Fruit fly (Drosophila melanogaster): ENCODE data around the gene ppl.
A peak's percentile ranks its signal among the peaks of the same experiment; 100 is the strongest.

Gene ppl

dm6 chr3L:21259257-21259656 lies 22.0 kb downstream of the ppl start:
- TF ChIP-seq CG4496 (GFP tag; IDR thresholded peaks at IDR 0.05) (peak; percentile 41; the same call in 1 of the 3 replicates), Ets98B (GFP tag; IDR thresholded peaks at IDR 0.05) (peak; percentile 34; the same call in 1 of the 2 replicates), EcR (GFP tag; optimal IDR thresholded peaks at IDR 0.05) (no peak), Pif1B (GFP tag; optimal IDR thresholded peaks at IDR 0.05) (no peak), CG17806 (tag; optimal IDR thresholded peaks at IDR 0.05) (no peak), CG12605 (GFP tag; IDR thresholded peaks at IDR 0.05) (no peak), CG15710 (tag; optimal IDR thresholded peaks at IDR 0.05) (no peak), rn (GFP tag; IDR thresholded peaks at IDR 0.05) (no peak), CG9948 (tag; optimal IDR thresholded peaks at IDR 0.05) (no peak), CG32121 (GFP tag; IDR thresholded peaks at IDR 0.05) (peak; percentile 60), CG8301 (tag; optimal IDR thresholded peaks at IDR 0.05) (peak; percentile 44), CG14655 (GFP tag; optimal IDR thresholded peaks at IDR 0.05) (no peak), gl (tag; optimal IDR thresholded peaks at IDR 0.05) (no peak), CG8159 (tag; optimal IDR thresholded peaks at IDR 0.05) (no peak), CG34367 (tag; optimal IDR thresholded peaks at IDR 0.05) (no peak), fd96Ca (GFP tag; IDR thresholded peaks at IDR 0.05) (peak; percentile 64; the same call in 2 of the 3 replicates)

- TF ChIP-seq Ets98B (GFP tag; IDR thresholded peaks at IDR 0.05) = no peak
- no peak for TF ChIP-seq D1 (tag; optimal IDR thresholded peaks at IDR 0.05)
- TF ChIP-seq CG17806 (tag; optimal IDR thresholded peaks at IDR 0.05) = no peak
- no peak for TF ChIP-seq CG10348 (GFP tag; IDR thresholded peaks at IDR 0.05)
- no peak for TF ChIP-seq CG14655 (GFP tag; optimal IDR thresholded peaks at IDR 0.05)
- no peak for TF ChIP-seq EcR (GFP tag; optimal IDR thresholded peaks at IDR 0.05)
- TF ChIP-seq rn (GFP tag; IDR thresholded peaks at IDR 0.05) = no peak
- no peak for TF ChIP-seq gl (tag; optimal IDR thresholded peaks at IDR 0.05)
- TF ChIP-seq Snoo (tag; optimal IDR thresholded peaks at IDR 0.05) = no peak
- TF ChIP-seq CG8159 (tag; optimal IDR thresholded peaks at IDR 0.05) = no peak
- no peak for TF ChIP-seq CG15710 (tag; optimal IDR thresholded peaks at IDR 0.05)
- TF ChIP-seq fd96Ca (GFP tag; IDR thresholded peaks at IDR 0.05) = no peak
- TF ChIP-seq CG8301 (tag; optimal IDR thresholded peaks at IDR 0.05) = no peak
- TF ChIP-seq Pif1A (GFP tag; optimal IDR thresholded peaks at IDR 0.05) = no peak
- no peak for TF ChIP-seq CG32121 (GFP tag; IDR thresholded peaks at IDR 0.05)
Measured at dm6 chr3L:21257731-21258130, 23.6 kb downstream of the ppl start, which contains the start of gene CG43218. Gene CG43218, plus strand, starts transcription at chr3L:21258020.

- no peak for TF ChIP-seq CG32121 (GFP tag; IDR thresholded peaks at IDR 0.05)
- peak; percentile 56 for TF ChIP-seq EcR (GFP tag; optimal IDR thresholded peaks at IDR 0.05)
- no peak for TF ChIP-seq CG12605 (GFP tag; IDR thresholded peaks at IDR 0.05)
Measured at dm6 chr3L:21256062-21257023, 25.0 kb downstream of the ppl start.

dm6 chr3L:21254524-21254972 lies 26.8 kb downstream of the ppl start:
- TF ChIP-seq Ets98B (GFP tag; IDR thresholded peaks at IDR 0.05) (no peak), D1 (tag; optimal IDR thresholded peaks at IDR 0.05) (no peak), gl (tag; optimal IDR thresholded peaks at IDR 0.05) (no peak), EcR (GFP tag; optimal IDR thresholded peaks at IDR 0.05) (no peak), CG8159 (tag; optimal IDR thresholded peaks at IDR 0.05) (no peak), Snoo (tag; optimal IDR thresholded peaks at IDR 0.05) (no peak)

dm6 chr3L:21253761-21254523 lies 27.4 kb downstream of the ppl start:
- peak; percentile 75 for TF ChIP-seq CG13204 (GFP tag; optimal IDR thresholded peaks at IDR 0.05)
- TF ChIP-seq CG14655 (GFP tag; optimal IDR thresholded peaks at IDR 0.05) = peak; percentile 90
- peak; percentile 86 for TF ChIP-seq CG4496 (GFP tag; IDR thresholded peaks at IDR 0.05)
- TF ChIP-seq Pif1B (GFP tag; optimal IDR thresholded peaks at IDR 0.05) = peak; percentile 98
- TF ChIP-seq CG8159 (tag; optimal IDR thresholded peaks at IDR 0.05) = peak; percentile 99
- TF ChIP-seq CG32121 (GFP tag; IDR thresholded peaks at IDR 0.05) = 0 out of 2 replicates have a peak, but pooled peaks have one; percentile 40
- no peak for TF ChIP-seq CG10348 (GFP tag; IDR thresholded peaks at IDR 0.05)
- peak; percentile 99 for TF ChIP-seq CG34367 (tag; optimal IDR thresholded peaks at IDR 0.05)
- TF ChIP-seq CG15710 (tag; optimal IDR thresholded peaks at IDR 0.05) = peak; percentile 99
- TF ChIP-seq Ets98B (GFP tag; IDR thresholded peaks at IDR 0.05) = peak; percentile 36; the same call in 1 of the 2 replicates
- peak; percentile 90 for TF ChIP-seq CG8301 (tag; optimal IDR thresholded peaks at IDR 0.05)
- TF ChIP-seq rn (GFP tag; IDR thresholded peaks at IDR 0.05) = peak; percentile 77
- peak; percentile 97 for TF ChIP-seq gl (tag; optimal IDR thresholded peaks at IDR 0.05)
- TF ChIP-seq CG9948 (tag; optimal IDR thresholded peaks at IDR 0.05) = peak; percentile 99
- peak; percentile 71; the same call in 1 of the 3 replicates for TF ChIP-seq fd96Ca (GFP tag; IDR thresholded peaks at IDR 0.05)
- TF ChIP-seq CG12605 (GFP tag; IDR thresholded peaks at IDR 0.05) = peak; percentile 82
- TF ChIP-seq EcR (GFP tag; optimal IDR thresholded peaks at IDR 0.05) = peak; percentile 99
- TF ChIP-seq CG17806 (tag; optimal IDR thresholded peaks at IDR 0.05) = peak; percentile 99
- TF ChIP-seq Pif1A (GFP tag; optimal IDR thresholded peaks at IDR 0.05) = peak; percentile 98
- TF ChIP-seq Snoo (tag; optimal IDR thresholded peaks at IDR 0.05) = peak; percentile 99
- TF ChIP-seq D1 (tag; optimal IDR thresholded peaks at IDR 0.05) = peak; percentile 97

All from whole organism, pupa.